Worm (Caenorhabditis elegans): Measurements from ENCODE around the gene ttr-19.

ttr-19 gene

ce11 chrV:10244018-10244720 is 16.9 kb upstream of the ttr-19 start:
- TF ChIP-seq ceh-82 (tag; optimal IDR thresholded peaks at IDR 0.05) (no peak), daf-16 (GFP tag; optimal IDR thresholded peaks at IDR 0.05) (no peak), daf-16 (tag; optimal IDR thresholded peaks at IDR 0.05) (peak; percentile 73), ZK337.2 (GFP tag; IDR thresholded peaks at IDR 0.05) (no peak), dve-1 (tag; optimal IDR thresholded peaks at IDR 0.05; ENCODE audit: insufficient read depth) (peak; percentile 57), hlh-11 (tag; optimal IDR thresholded peaks at IDR 0.05) (peak; percentile 34), arid-1 (GFP tag; conservative IDR thresholded peaks at IDR 0.05) (no peak), php-3 (GFP tag; IDR thresholded peaks at IDR 0.05) (peak; percentile 86), Y75B8A.6 (GFP tag; IDR thresholded peaks at IDR 0.05) (no peak), Y5F2A.4 (GFP tag; optimal IDR thresholded peaks at IDR 0.05) (no peak), zip-2 (tag; optimal IDR thresholded peaks at IDR 0.05) (no peak), hlh-30 (tag; optimal IDR thresholded peaks at IDR 0.05; ENCODE audit: insufficient read depth) (peak; percentile 20), mdl-1 (tag; optimal IDR thresholded peaks at IDR 0.05) (peak in 1 of 2 experiments; percentile 5), egl-43 (GFP tag; IDR thresholded peaks at IDR 0.05) (no peak), pqm-1 (tag; optimal IDR thresholded peaks at IDR 0.05) (peak; percentile 50), nhr-28 (tag; optimal IDR thresholded peaks at IDR 0.05) (peak; percentile 67), dmd-6 (GFP tag; IDR thresholded peaks at IDR 0.05) (peak; percentile 18; the same call in 1 of the 2 replicates)

ce11 chrV:10243105-10243504 is 15.9 kb upstream of the ttr-19 start, which contains the start of gene C12D8.9:
Gene C12D8.9 (minus strand): TSS chrV:10243205.
- TF ChIP-seq fos-1 (tag; optimal IDR thresholded peaks at IDR 0.05) = no peak
- TF ChIP-seq unc-62 (GFP tag; optimal IDR thresholded peaks at IDR 0.05 in 1 of 2) = peak in 1 of 2 experiments; percentile 24
- TF ChIP-seq unc-62 (tag; optimal IDR thresholded peaks at IDR 0.05) = no peak

ce11 chrV:10241121-10241803 is 14.0 kb upstream of the ttr-19 start, which contains the start of the genes C12D8.21 and col-148:
Gene C12D8.21 (minus strand): TSS chrV:10241188.
Gene col-148 (plus strand): TSS chrV:10241753.
- TF ChIP-seq nhr-76 (tag; optimal IDR thresholded peaks at IDR 0.05) (no peak), aha-1 (tag) (peak; percentile 2)

ce11 chrV:10239861-10240260 is 12.6 kb upstream of the ttr-19 start, which contains the start of gene fipr-8:
Gene fipr-8 (minus strand): TSS chrV:10239961.
- no peak for TF ChIP-seq dve-1 (tag; optimal IDR thresholded peaks at IDR 0.05; ENCODE audit: insufficient read depth)
- no peak for TF ChIP-seq daf-8 (GFP tag; IDR thresholded peaks at IDR 0.05)
- no peak for TF ChIP-seq zfp-2 (tag; optimal IDR thresholded peaks at IDR 0.05)
- TF ChIP-seq zip-2 (tag; optimal IDR thresholded peaks at IDR 0.05) = no peak
- TF ChIP-seq ceh-44 (GFP tag; IDR thresholded peaks at IDR 0.05) = no peak
- no peak for TF ChIP-seq dmd-8 (GFP tag; IDR thresholded peaks at IDR 0.05)
- TF ChIP-seq lim-7 (GFP tag; IDR thresholded peaks at IDR 0.05) = no peak
- TF ChIP-seq spr-1 (tag; optimal IDR thresholded peaks at IDR 0.05) = no peak
- no peak for TF ChIP-seq nhr-11 (tag; optimal IDR thresholded peaks at IDR 0.05)
- no peak for TF ChIP-seq skn-1 (tag; optimal IDR thresholded peaks at IDR 0.05)
- TF ChIP-seq nhr-25 (tag; optimal IDR thresholded peaks at IDR 0.05; ENCODE audit: borderline replicate concordance, insufficient read depth) = no peak
- TF ChIP-seq dpl-1 (GFP tag; optimal IDR thresholded peaks at IDR 0.05) = no peak
- no peak for TF ChIP-seq zip-11 (GFP tag; IDR thresholded peaks at IDR 0.05)
- TF ChIP-seq snpc-1.2 (GFP tag; IDR thresholded peaks at IDR 0.05) = no peak

Data from whole organism, L4 larva.